Worm (Caenorhabditis elegans) whole organism, early embryonic: ENCODE data around the gene F11C7.2.

Experiments used
- B0310.2 ChIP-seq: sonication (generic microtip); optimal IDR thresholded peaks from 2 replicates; lab custom pipeline; 2016; ENCODE audit warnings: mild to moderate bottlenecking, missing genetic modification characterization, missing compliant biosample characterization
- F13C5.2 ChIP-seq: sonication (generic microtip); optimal IDR thresholded peaks from 2 replicates; lab custom pipeline; 2017; ENCODE audit warnings: mild to moderate bottlenecking, missing genetic modification characterization, inconsistent platforms, missing compliant biosample characterization
- aly-1 ChIP-seq: sonication (generic microtip); optimal IDR thresholded peaks from 2 replicates; lab custom pipeline; 2016; ENCODE audit warnings: missing genetic modification characterization, missing compliant biosample characterization
- ama-1 ChIP-seq: fragments of 150-350 bp; optimal IDR thresholded peaks from 2 replicates; lab custom pipeline; 2014
- ceh-13 ChIP-seq: fragments of 200-800 bp; sonication (Bioruptor generic); optimal IDR thresholded peaks from 2 replicates; lab custom pipeline; 2018; ENCODE audit warnings: mild to moderate bottlenecking, missing genetic modification characterization, missing compliant biosample characterization
- ceh-36 ChIP-seq: sonication (generic microtip); optimal IDR thresholded peaks from 2 replicates; lab custom pipeline; 2016; ENCODE audit warnings: missing genetic modification characterization, inconsistent platforms, missing compliant biosample characterization
- ets-7 ChIP-seq: sonication (generic microtip); optimal IDR thresholded peaks from 2 replicates; lab custom pipeline; 2016; ENCODE audit warnings: missing genotype, missing genetic modification characterization, missing compliant biosample characterization
- flt-1 ChIP-seq: fragments of 200-800 bp; sonication (Bioruptor generic); IDR thresholded peaks from 2 replicates; pipeline ENCODE4 v1.3.6; 2022; ENCODE audit warnings: missing genetic modification characterization, missing compliant biosample characterization
- hmbx-1 ChIP-seq: sonication (generic microtip); optimal IDR thresholded peaks from 2 replicates; lab custom pipeline; 2016; ENCODE audit warnings: mild to moderate bottlenecking, missing genetic modification characterization, missing compliant biosample characterization
- hnd-1 ChIP-seq: sonication (generic microtip); optimal IDR thresholded peaks from 2 replicates; lab custom pipeline; 2016; ENCODE audit warnings: missing genetic modification characterization, missing compliant biosample characterization
- pes-1 ChIP-seq: fragments of 200-800 bp; sonication (Bioruptor generic); IDR thresholded peaks from 2 replicates; pipeline ENCODE4 v1.3.6; 2022; ENCODE audit warnings: missing genetic modification reagents, missing genetic modification characterization, missing compliant biosample characterization
- sea-1 ChIP-seq: fragments of 200-800 bp; sonication (Bioruptor generic); conservative IDR thresholded peaks from 2 replicates; pipeline ENCODE4 v1.3.6; 2022; ENCODE audit warnings: missing genetic modification characterization, missing compliant biosample characterization
- tbx-11 ChIP-seq: fragments of 200-800 bp; sonication (Bioruptor generic); IDR thresholded peaks from 2 replicates; pipeline ENCODE4 v1.3.6; 2022; ENCODE audit warnings: missing genetic modification characterization, missing compliant biosample characterization
- tra-4 ChIP-seq: sonication (generic microtip); optimal IDR thresholded peaks from 2 replicates; lab custom pipeline; 2017; ENCODE audit warnings: missing genetic modification characterization, missing compliant biosample characterization

DNA sequence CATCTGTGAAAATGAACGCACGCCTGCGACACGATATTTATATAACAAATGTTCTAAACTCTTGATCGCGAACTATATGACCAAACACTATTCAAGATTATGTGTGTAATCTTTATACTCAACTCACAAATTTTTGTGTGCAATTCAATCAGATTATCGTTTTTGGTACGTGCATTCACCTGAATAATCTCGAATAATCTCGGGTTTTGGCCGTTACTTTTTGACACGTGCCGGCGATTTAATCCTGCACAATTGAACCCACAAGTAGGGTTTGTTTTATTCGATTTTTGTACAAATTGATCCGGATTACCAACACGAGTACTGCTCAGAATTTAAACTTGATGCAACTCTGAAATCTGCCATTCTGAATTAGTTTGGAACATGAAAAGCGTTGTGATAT lies at the start of gene F11C7.2, which contains the start of gene vap-1:
- TF ChIP-seq B0310.2 (tag; lab: Kevin White, UChicago): no peak
- TF ChIP-seq tbx-11 (GFP tag; lab: Robert Waterston, UW): no peak
- no peak for TF ChIP-seq ama-1
- TF ChIP-seq ceh-13 (GFP tag; lab: Kevin White, UChicago): no peak
- no peak for TF ChIP-seq hmbx-1
- no peak for TF ChIP-seq tra-4
- TF ChIP-seq pes-1: no peak
- no peak for TF ChIP-seq aly-1 (tag; lab: Kevin White, UChicago)
- no peak for TF ChIP-seq flt-1 (GFP tag; lab: Robert Waterston, UW)
- no peak for TF ChIP-seq ets-7
- TF ChIP-seq F13C5.2 (tag; lab: Kevin White, UChicago): no peak
- no peak for TF ChIP-seq sea-1 (GFP tag; lab: Robert Waterston, UW)
- no peak for TF ChIP-seq hnd-1 (tag; lab: Kevin White, UChicago)
- no peak for TF ChIP-seq ceh-36
